Fruit fly (Drosophila melanogaster) whole organism, prepupa: ENCODE results near the gene CG6126.
A peak's percentile ranks its signal among the peaks of the same experiment; 100 is the strongest.

Experiments
- Blimp-1 ChIP-seq: fragments of 200-800 bp; sonication (Bioruptor generic); optimal IDR thresholded peaks from 3 replicates; lab custom pipeline; 2017; ENCODE audit warnings: missing biosample characterization, missing genetic modification characterization, mild to moderate bottlenecking, moderate library complexity, missing genetic modification reagents
- CG10631 ChIP-seq: fragments of 200-800 bp; sonication (Bioruptor generic); optimal IDR thresholded peaks from 2 replicates; lab custom pipeline; 2016; ENCODE audit warnings: missing biosample characterization, missing genetic modification characterization
- CG10669 ChIP-seq: fragments of 200-800 bp; sonication (Bioruptor generic); optimal IDR thresholded peaks from 3 replicates; lab custom pipeline; 2018; ENCODE audit warnings: missing biosample characterization, mild to moderate bottlenecking, missing genetic modification characterization, moderate library complexity
- CG11294 ChIP-seq: fragments of 200-800 bp; sonication (Bioruptor generic); IDR thresholded peaks from 2 replicates; pipeline ENCODE4 v1.3.6; 2022; ENCODE audit warnings: missing biosample characterization, missing genetic modification characterization
- CG11762 ChIP-seq: fragments of 200-800 bp; sonication (Bioruptor generic); optimal IDR thresholded peaks from 3 replicates; lab custom pipeline; 2016; ENCODE audit warnings: missing biosample characterization, missing genetic modification characterization; ENCODE audit not compliant: insufficient read depth
- CG11902 ChIP-seq: fragments of 200-800 bp; sonication (Bioruptor generic); optimal IDR thresholded peaks from 3 replicates; lab custom pipeline; 2016; ENCODE audit warnings: missing biosample characterization, missing genetic modification characterization
- CG15336 ChIP-seq: fragments of 200-800 bp; sonication (Bioruptor generic); IDR thresholded peaks from 2 replicates; pipeline ENCODE4 v1.3.6; 2022; ENCODE audit warnings: missing biosample characterization, missing genetic modification characterization
- CG1621 ChIP-seq: fragments of 200-800 bp; sonication (Bioruptor generic); optimal IDR thresholded peaks from 3 replicates; lab custom pipeline; 2018; ENCODE audit warnings: missing biosample characterization, mild to moderate bottlenecking, missing genetic modification characterization
- CG16779 ChIP-seq: fragments of 200-800 bp; sonication (Bioruptor generic); optimal IDR thresholded peaks from 3 replicates; lab custom pipeline; 2017; ENCODE audit warnings: missing biosample characterization, mild to moderate bottlenecking, missing genetic modification characterization
- CG3032 ChIP-seq: fragments of 200-800 bp; optimal IDR thresholded peaks from 2 replicates; lab custom pipeline; 2019; ENCODE audit warnings: missing biosample characterization, mild to moderate bottlenecking, missing genetic modification characterization, moderate library complexity
- CG31627 ChIP-seq: fragments of 200-800 bp; sonication (Bioruptor generic); optimal IDR thresholded peaks from 3 replicates; lab custom pipeline; 2016; ENCODE audit warnings: missing biosample characterization, missing genetic modification characterization
- CG32006 ChIP-seq: fragments of 200-800 bp; sonication (Bioruptor generic); optimal IDR thresholded peaks from 3 replicates; lab custom pipeline; 2017; ENCODE audit warnings: missing biosample characterization, mild to moderate bottlenecking, missing genetic modification characterization
- CG34406 ChIP-seq: fragments of 200-800 bp; sonication (Bioruptor generic); optimal IDR thresholded peaks from 3 replicates; lab custom pipeline; 2016; ENCODE audit warnings: missing biosample characterization, missing genetic modification characterization
- CG3919 ChIP-seq: fragments of 200-800 bp; sonication (Bioruptor generic); optimal IDR thresholded peaks from 3 replicates; lab custom pipeline; 2016; ENCODE audit warnings: missing biosample characterization, missing genetic modification characterization
- CG4318 ChIP-seq: fragments of 200-800 bp; sonication (Bioruptor generic); optimal IDR thresholded peaks from 3 replicates; lab custom pipeline; 2017; ENCODE audit warnings: missing biosample characterization, mild to moderate bottlenecking, missing genetic modification characterization
- CG6808 ChIP-seq: fragments of 200-800 bp; sonication (Bioruptor generic); optimal IDR thresholded peaks from 3 replicates; lab custom pipeline; 2017; ENCODE audit warnings: missing biosample characterization, missing genetic modification characterization, mild to moderate bottlenecking, moderate library complexity, missing genetic modification reagents
- CG6854 ChIP-seq: fragments of 200-800 bp; sonication (Bioruptor generic); optimal IDR thresholded peaks from 2 replicates; lab custom pipeline; 2017; ENCODE audit warnings: missing biosample characterization, mild to moderate bottlenecking, missing genetic modification characterization
- CG7368 ChIP-seq: fragments of 200-800 bp; sonication (Bioruptor generic); optimal IDR thresholded peaks from 3 replicates; lab custom pipeline; 2016; ENCODE audit warnings: missing biosample characterization, missing genetic modification characterization
- CG8319 ChIP-seq: fragments of 200-800 bp; sonication (Bioruptor generic); optimal IDR thresholded peaks from 3 replicates; lab custom pipeline; 2016; ENCODE audit warnings: missing biosample characterization, missing genetic modification characterization
- CG8632 ChIP-seq: fragments of 200-800 bp; sonication (Bioruptor generic); optimal IDR thresholded peaks from 3 replicates; lab custom pipeline; 2016; ENCODE audit warnings: missing biosample characterization, missing genetic modification characterization
- Eip93F ChIP-seq: fragments of 200-800 bp; sonication (Bioruptor generic); optimal IDR thresholded peaks from 2 replicates; lab custom pipeline; 2016; ENCODE audit warnings: missing biosample characterization, mild to moderate bottlenecking, missing genetic modification characterization
- Ets96B ChIP-seq: fragments of 200-800 bp; optimal IDR thresholded peaks from 2 replicates; lab custom pipeline; 2019; ENCODE audit warnings: missing biosample characterization, mild to moderate bottlenecking, missing genetic modification characterization, moderate library complexity
- Met ChIP-seq: fragments of 200-800 bp; sonication (Bioruptor generic); optimal IDR thresholded peaks from 3 replicates; lab custom pipeline; 2016; ENCODE audit warnings: missing biosample characterization, missing genetic modification characterization
- OdsH ChIP-seq: fragments of 200-800 bp; sonication (Bioruptor generic); optimal IDR thresholded peaks from 3 replicates; lab custom pipeline; 2016; ENCODE audit warnings: missing biosample characterization, missing genetic modification characterization
- Sox14 ChIP-seq: fragments of 200-800 bp; sonication (Bioruptor generic); optimal IDR thresholded peaks from 3 replicates; lab custom pipeline; 2016; ENCODE audit warnings: missing biosample characterization, missing genetic modification characterization
- acj6 ChIP-seq: fragments of 200-800 bp; sonication (Bioruptor generic); optimal IDR thresholded peaks from 3 replicates; lab custom pipeline; 2016; ENCODE audit warnings: missing biosample characterization, missing genetic modification characterization
- cyc ChIP-seq: fragments of 200-800 bp; sonication (Bioruptor generic); optimal IDR thresholded peaks from 3 replicates; lab custom pipeline; 2016; ENCODE audit warnings: missing biosample characterization, missing genetic modification characterization
- eg ChIP-seq: fragments of 200-800 bp; sonication (Bioruptor generic); IDR thresholded peaks from 3 replicates; pipeline ENCODE4 v1.3.6; 2022; ENCODE audit warnings: missing biosample characterization, missing genetic modification characterization
- esn ChIP-seq: fragments of 200-800 bp; sonication (Bioruptor generic); optimal IDR thresholded peaks from 2 replicates; lab custom pipeline; 2016; ENCODE audit warnings: missing biosample characterization, mild to moderate bottlenecking, missing genetic modification characterization, moderate library complexity
- fd85E ChIP-seq: fragments of 200-800 bp; sonication (Bioruptor generic); optimal IDR thresholded peaks from 3 replicates; lab custom pipeline; 2016; ENCODE audit warnings: missing biosample characterization, missing genetic modification characterization
- fkh ChIP-seq: fragments of 200-800 bp; sonication (Bioruptor generic); optimal IDR thresholded peaks from 3 replicates; lab custom pipeline; 2017; ENCODE audit warnings: missing biosample characterization, mild to moderate bottlenecking, missing genetic modification characterization, moderate library complexity
- lz ChIP-seq: fragments of 200-800 bp; sonication (Bioruptor generic); optimal IDR thresholded peaks from 3 replicates; lab custom pipeline; 2016; ENCODE audit warnings: missing biosample characterization, missing genetic modification characterization
- salr ChIP-seq, 2 experiments: fragments of 200-800 bp; sonication (Bioruptor generic); optimal IDR thresholded peaks; 3 replicates each; lab custom pipeline; 2016 to 2018; ENCODE audit warnings: missing biosample characterization in 2 of 2, missing genetic modification characterization in 2 of 2, mild to moderate bottlenecking in 1 of 2
- spab ChIP-seq: fragments of 200-800 bp; sonication (Bioruptor generic); optimal IDR thresholded peaks from 2 replicates; lab custom pipeline; 2017; ENCODE audit warnings: missing biosample characterization, mild to moderate bottlenecking, missing genetic modification characterization, missing genetic modification reagents
- ss ChIP-seq, 2 experiments: fragments of 200-800 bp; sonication (Bioruptor generic); optimal IDR thresholded peaks; 2 replicates in 1 of 2; 3 replicates in 1 of 2; lab custom pipeline; 2017 to 2018; ENCODE audit warnings: mild to moderate bottlenecking in 2 of 2, missing biosample characterization in 2 of 2, missing genetic modification characterization in 2 of 2, moderate library complexity in 1 of 2
- svp ChIP-seq: fragments of 200-800 bp; sonication (Bioruptor generic); peaks from one replicate; lab custom pipeline; 2016; ENCODE audit warnings: missing biosample characterization, missing genetic modification characterization
- topi ChIP-seq: fragments of 200-800 bp; sonication (Bioruptor generic); optimal IDR thresholded peaks from 3 replicates; lab custom pipeline; 2016; ENCODE audit warnings: missing biosample characterization, missing genetic modification characterization

The CG6126 gene

DNA sequence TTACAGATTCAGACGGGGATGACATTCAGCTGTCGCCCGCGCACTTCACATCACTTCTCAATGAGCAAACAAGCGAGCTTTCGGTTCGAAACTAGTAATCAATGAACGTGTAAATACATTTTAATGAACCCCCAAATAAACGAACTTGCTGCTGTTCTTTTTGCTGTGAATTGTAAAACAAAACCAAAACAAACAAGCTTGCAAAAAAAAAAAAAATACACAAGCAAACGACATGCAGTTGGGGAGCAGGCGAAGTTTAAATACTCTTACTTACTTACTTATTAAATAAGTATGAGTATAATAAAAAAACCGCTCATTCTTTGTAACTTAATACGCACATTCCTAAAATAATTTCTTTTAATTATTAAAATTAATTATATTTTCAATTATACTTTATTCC lies 48.6 kb downstream of the CG6126 start (continued):
- TF ChIP-seq Sox14 (GFP tag; lab: Kevin White, UChicago): no peak
- no peak for TF ChIP-seq fkh
- peak; percentile 48 for TF ChIP-seq esn (GFP tag; lab: Kevin White, UChicago)
- TF ChIP-seq CG10669 (GFP tag; lab: Kevin White, UChicago): no peak
- no peak for TF ChIP-seq svp (GFP tag; lab: Kevin White, UChicago)
- TF ChIP-seq CG31627: peak; percentile 4
- TF ChIP-seq Eip93F (GFP tag; lab: Kevin White, UChicago): no peak
- peak; percentile 26 for TF ChIP-seq CG32006 (GFP tag; lab: Kevin White, UChicago)
- no peak for TF ChIP-seq CG11294 (GFP tag; lab: Robert Waterston, UW)
- no peak for TF ChIP-seq CG8319
- TF ChIP-seq CG6808 (GFP tag; lab: Kevin White, UChicago): peak; percentile 4
- peak; percentile 89 for TF ChIP-seq eg (GFP tag; lab: Robert Waterston, UW)
- peak; percentile 73 for TF ChIP-seq CG15336 (GFP tag; lab: Robert Waterston, UW)
- TF ChIP-seq CG10631 (GFP tag; lab: Kevin White, UChicago): peak; percentile 43
- peak in 1 of 2 experiments; percentile 24 for TF ChIP-seq salr (GFP tag; optimal IDR thresholded peaks at IDR 0.05; lab: Kevin White, UChicago)
- TF ChIP-seq CG3032 (tag; lab: Kevin White, UChicago): peak; percentile 1

DNA sequence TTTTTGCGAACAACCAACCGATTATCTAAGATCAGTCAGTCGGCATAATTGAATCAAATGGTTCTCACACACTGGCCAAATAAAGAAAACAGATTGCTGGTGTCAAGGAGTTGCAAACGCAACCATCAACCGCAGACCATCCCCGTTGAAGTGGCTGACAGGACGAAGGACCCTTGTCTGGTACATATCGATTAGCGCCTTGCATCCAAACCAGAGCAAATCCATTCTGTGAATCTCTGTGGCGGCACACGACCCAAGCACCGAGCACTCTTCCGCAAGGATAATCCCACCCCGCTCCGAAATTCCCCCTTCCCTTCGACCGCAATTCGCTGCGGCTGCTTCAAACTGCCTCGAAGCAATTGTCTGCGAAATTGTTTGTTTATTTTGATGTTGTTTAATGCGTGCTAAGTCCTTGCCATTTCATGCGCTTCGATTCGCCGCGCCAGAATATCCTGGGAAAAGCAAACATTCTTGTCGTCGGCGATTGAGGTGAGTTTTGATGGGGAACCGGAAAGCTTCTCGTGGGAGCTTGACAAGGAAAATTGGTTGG lies 49.5 kb downstream of the CG6126 start:
- TF ChIP-seq CG11294 (GFP tag; lab: Robert Waterston, UW) (no peak), CG7368 (GFP tag; lab: Kevin White, UChicago) (no peak), Ets96B (tag; lab: Kevin White, UChicago) (no peak), svp (GFP tag; lab: Kevin White, UChicago) (no peak), esn (GFP tag; lab: Kevin White, UChicago) (no peak), CG3032 (tag; lab: Kevin White, UChicago) (no peak), Blimp-1 (GFP tag; lab: Kevin White, UChicago) (no peak), CG11762 (GFP tag; lab: Kevin White, UChicago) (no peak), CG16779 (tag; lab: Kevin White, UChicago) (no peak), CG11902 (no peak), lz (GFP tag; lab: Kevin White, UChicago) (no peak), CG6854 (GFP tag; lab: Kevin White, UChicago) (no peak), Eip93F (GFP tag; lab: Kevin White, UChicago) (no peak), CG6808 (GFP tag; lab: Kevin White, UChicago) (no peak), CG10669 (GFP tag; lab: Kevin White, UChicago) (no peak), acj6 (GFP tag; lab: Kevin White, UChicago) (no peak)

DNA sequence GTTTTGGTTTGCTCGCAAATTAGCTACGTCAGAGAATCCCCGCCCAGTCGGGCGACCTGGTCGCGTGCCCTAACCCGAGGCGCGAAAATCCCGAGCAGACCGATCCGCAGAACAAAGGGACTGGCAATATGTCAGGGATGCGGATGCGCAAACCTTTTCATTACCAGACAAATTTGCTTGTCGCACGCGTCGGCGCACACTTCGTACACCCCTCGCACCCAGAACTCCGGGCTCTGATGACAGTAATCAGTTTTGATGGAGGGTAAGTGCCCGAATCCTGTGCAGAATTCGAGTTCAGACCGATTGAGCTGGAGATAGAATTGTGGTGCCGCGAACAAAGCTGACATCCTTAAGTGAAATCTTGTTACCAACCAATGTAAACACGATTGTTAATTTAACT lies 50.5 kb downstream of the CG6126 start:
- TF ChIP-seq CG4318 (GFP tag; lab: Kevin White, UChicago) (no peak), CG10669 (GFP tag; lab: Kevin White, UChicago) (no peak), cyc (GFP tag; lab: Kevin White, UChicago) (no peak), acj6 (GFP tag; lab: Kevin White, UChicago) (no peak), CG1621 (tag; lab: Kevin White, UChicago) (no peak), fd85E (GFP tag; lab: Kevin White, UChicago) (no peak), OdsH (GFP tag; lab: Kevin White, UChicago) (no peak), CG34406 (GFP tag; lab: Kevin White, UChicago) (no peak)

DNA sequence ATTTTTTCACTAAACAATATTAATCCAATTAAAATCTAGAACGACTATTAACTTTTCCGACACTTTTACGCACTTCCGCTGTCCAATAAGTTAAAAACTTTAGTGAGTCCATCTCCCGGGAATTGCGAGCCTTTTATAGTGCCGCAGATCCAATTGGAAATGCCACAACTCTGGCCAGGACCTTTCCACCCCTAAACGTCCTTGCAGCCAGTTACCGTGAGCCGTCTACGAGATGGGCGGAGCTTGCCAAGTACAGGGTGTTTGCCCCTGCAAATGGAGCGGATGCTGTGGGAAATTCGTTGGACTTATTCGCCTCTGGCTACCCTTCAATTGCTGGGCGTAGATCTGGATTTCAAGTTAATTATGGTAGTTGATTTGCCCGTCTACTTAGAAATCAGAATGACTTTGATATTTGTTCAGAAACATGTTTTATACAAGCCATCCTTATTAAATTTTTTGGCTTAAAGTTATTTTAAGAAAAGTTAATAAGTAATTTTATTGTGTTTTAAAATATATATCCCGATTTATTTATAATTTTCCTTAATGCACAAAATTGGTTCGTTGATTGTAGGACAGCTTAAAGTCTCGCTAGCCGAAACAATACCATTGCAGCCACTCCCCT lies 51.5 kb downstream of the CG6126 start, which contains the start of gene Fer2:
Gene Fer2, minus strand, starts transcription at position 74 of the 622 bp plus-strand sequence.
- peak; percentile 58 for TF ChIP-seq CG6808 (GFP tag; lab: Kevin White, UChicago)
- TF ChIP-seq cyc (GFP tag; lab: Kevin White, UChicago): peak; percentile 14
- TF ChIP-seq Met (GFP tag; lab: Kevin White, UChicago): peak; percentile 24
- TF ChIP-seq spab (GFP tag; lab: Kevin White, UChicago): peak; percentile 14
- TF ChIP-seq CG3919 (GFP tag; lab: Kevin White, UChicago): peak; percentile 36
- no peak for TF ChIP-seq CG15336 (GFP tag; lab: Robert Waterston, UW)
- peak; percentile 25 for TF ChIP-seq CG3032 (tag; lab: Kevin White, UChicago)
- no peak for TF ChIP-seq CG8632 (GFP tag; lab: Kevin White, UChicago)
- peak; percentile 54 for TF ChIP-seq CG10669 (GFP tag; lab: Kevin White, UChicago)
- peak; percentile 17 for TF ChIP-seq CG7368 (GFP tag; lab: Kevin White, UChicago)
- peak; percentile 23 for TF ChIP-seq CG11762 (GFP tag; lab: Kevin White, UChicago)
- TF ChIP-seq Ets96B (tag; lab: Kevin White, UChicago): peak; percentile 49
- no peak for TF ChIP-seq ss (GFP tag; optimal IDR thresholded peaks at IDR 0.05; lab: Kevin White, UChicago)
- no peak for TF ChIP-seq topi (GFP tag; lab: Kevin White, UChicago)
